Worm (Caenorhabditis elegans): ENCODE results near the gene Y54G2A.19.
"Not testable (repeated sequence)": the region's sequence is repeated elsewhere in the genome, so short reads cannot be mapped to it uniquely, and the experiment has no call there.

Y54G2A.19 gene

DNA sequence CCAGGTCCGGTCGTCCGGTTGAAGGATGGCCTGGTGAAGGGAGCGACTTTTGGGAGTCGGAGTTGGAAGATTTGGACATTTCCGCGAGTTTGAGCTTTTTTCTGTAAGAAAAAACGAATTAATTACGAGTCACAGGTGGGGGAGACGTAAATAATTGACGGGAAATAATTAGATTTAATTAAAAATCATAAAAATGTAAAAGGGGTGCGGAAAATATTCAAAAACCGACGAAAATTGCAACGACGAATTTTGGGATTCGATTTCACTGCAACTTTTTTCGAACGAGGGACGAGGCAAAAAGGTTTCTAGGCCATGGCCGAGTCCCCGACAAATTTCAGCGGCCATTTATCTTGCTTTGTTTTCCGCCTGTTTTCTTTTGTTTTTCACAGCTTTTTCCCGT is at the start of gene Y54G2A.19:
TSS of gene Y54G2A.19 (minus strand) at position 101 of the 400 bp plus-strand sequence.
- TF ChIP-seq med-1 (GFP tag; optimal IDR thresholded peaks at IDR 0.05; ENCODE audit: insufficient read depth); flt-1 (GFP tag; IDR thresholded peaks at IDR 0.05); ref-1 (GFP tag; conservative IDR thresholded peaks at IDR 0.05): not testable (repeated sequence)

DNA sequence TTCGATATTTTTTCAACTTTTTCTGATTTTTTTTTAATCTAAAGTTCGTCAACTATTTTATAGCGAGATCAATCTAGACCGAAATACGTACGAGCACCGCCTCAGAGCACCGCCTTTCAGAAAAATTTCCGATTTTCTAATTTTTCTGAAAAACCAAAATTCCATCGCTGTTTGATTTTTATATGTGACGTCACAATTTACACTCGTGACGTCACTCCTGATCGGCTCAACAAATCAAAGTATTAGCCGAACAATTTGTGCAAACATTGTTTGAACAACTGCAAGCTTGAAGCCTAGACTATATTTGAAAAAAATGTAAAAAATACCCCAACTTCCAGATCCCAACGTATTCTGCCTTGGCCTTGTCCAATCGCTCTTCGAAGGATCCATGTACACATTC is 40.7 kb upstream of the Y54G2A.19 start:
- TF ChIP-seq ztf-23 (GFP tag; IDR thresholded peaks at IDR 0.05) (no peak), ztf-29 (GFP tag; IDR thresholded peaks at IDR 0.05) (no peak), med-1 (GFP tag; optimal IDR thresholded peaks at IDR 0.05; ENCODE audit: insufficient read depth) (no peak), ref-1 (GFP tag; conservative IDR thresholded peaks at IDR 0.05) (no peak)

DNA sequence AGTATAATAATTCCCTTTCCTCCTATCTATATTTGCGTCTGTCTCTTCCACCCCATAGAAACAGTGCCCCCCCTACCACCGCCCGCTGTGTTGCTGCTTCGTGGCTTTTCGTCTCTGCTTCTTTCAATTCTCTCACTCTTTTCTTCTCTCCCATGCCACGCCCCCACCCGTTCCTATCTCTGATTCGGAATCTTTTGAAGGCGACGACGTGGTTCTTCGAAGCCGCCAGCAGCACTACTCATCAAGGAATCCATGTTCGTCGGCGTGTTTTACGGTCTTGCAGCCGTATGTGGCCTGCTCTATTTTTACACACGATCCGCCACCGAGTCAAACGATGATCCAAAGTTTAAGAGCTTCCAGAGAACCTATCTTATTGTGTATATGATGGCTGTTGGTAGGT is 36.7 kb upstream of the Y54G2A.19 start, which contains the start of gene samt-1:
TSS of gene samt-1 (plus strand) at position 176 of the 400 bp plus-strand sequence.
- no peak for TF ChIP-seq ref-1 (GFP tag; conservative IDR thresholded peaks at IDR 0.05)

DNA sequence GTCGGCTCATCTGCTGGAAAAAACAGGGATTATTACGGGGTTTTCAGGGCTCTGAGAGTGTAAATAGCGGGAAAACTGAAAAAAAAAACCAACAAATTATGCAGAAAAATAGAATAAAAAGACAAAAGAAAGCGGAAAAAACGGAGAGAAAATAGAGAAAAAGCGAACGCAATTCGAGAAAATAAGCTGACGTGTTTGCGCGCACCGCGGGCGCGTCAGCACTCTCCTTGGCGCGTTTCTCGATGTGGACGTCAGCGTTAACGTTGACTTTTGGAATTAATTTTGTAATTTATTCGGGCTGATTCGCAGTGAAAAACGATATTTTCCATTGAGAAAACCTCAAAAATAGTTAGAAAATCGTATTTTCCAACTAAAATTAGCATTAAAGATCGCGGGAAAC is 33.9 kb upstream of the Y54G2A.19 start, which contains the start of gene manf-1:
TSS of gene manf-1 (minus strand) at position 13 of the 400 bp plus-strand sequence.
- TF ChIP-seq T22C8.4 (GFP tag; IDR thresholded peaks at IDR 0.05) (no peak), ztf-29 (GFP tag; IDR thresholded peaks at IDR 0.05) (no peak), tab-1 (GFP tag; IDR thresholded peaks at IDR 0.05) (no peak), klf-2 (GFP tag; conservative IDR thresholded peaks at IDR 0.05) (no peak), flt-1 (GFP tag; IDR thresholded peaks at IDR 0.05) (no peak), cog-1 (tag; optimal IDR thresholded peaks at IDR 0.05) (no peak), ztf-23 (GFP tag; IDR thresholded peaks at IDR 0.05) (no peak), med-1 (GFP tag; optimal IDR thresholded peaks at IDR 0.05; ENCODE audit: insufficient read depth) (no peak), ref-1 (GFP tag; conservative IDR thresholded peaks at IDR 0.05) (no peak)

DNA sequence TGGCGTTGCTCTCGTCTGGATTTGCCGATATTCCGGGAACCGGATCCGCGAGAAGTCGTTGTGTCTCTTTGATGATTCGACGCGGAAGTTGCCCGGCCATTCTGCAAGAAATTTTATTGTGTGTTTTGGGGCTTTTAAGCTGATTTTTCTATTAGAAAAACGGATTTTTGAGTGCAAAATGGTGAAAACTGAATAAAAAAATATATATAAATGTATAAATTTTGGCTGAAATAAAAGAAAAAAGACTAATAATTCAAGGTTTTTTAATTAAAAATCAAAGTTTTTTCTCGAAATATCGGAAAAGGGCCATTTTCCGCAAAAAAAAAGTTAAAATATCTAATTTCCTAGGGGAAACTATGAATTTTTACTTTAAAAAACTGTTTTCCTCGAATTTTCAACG is 31.1 kb upstream of the Y54G2A.19 start, which contains the start of gene ubc-13:
TSS of gene ubc-13 (minus strand) at position 101 of the 400 bp plus-strand sequence.
- TF ChIP-seq tab-1 (GFP tag; IDR thresholded peaks at IDR 0.05) (no peak), ref-1 (GFP tag; conservative IDR thresholded peaks at IDR 0.05) (no peak), T22C8.4 (GFP tag; IDR thresholded peaks at IDR 0.05) (no peak), flt-1 (GFP tag; IDR thresholded peaks at IDR 0.05) (no peak)

DNA sequence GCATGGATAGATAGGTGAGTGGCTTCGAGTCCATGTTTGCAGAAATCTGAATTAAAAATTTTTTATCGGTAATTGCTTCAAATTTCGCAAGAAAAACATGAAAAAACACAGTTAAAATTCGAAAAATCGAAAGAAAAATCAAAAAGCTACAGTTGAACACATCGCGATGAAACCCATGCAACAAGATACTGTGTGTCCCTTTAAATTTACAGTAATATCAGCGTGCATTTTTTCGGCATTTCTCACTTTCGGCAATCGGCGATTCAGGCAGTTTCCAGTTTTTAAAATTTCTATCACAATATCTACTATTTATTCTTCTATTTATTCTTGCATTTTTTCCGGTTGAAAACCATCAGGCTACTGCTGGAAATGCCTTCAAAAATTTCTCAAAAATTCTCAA is 27.7 kb upstream of the Y54G2A.19 start, which contains the start of gene fbxc-45:
TSS of gene fbxc-45 (minus strand) at position 48 of the 400 bp plus-strand sequence.
- TF ChIP-seq ztf-23 (GFP tag; IDR thresholded peaks at IDR 0.05) (no peak), flt-1 (GFP tag; IDR thresholded peaks at IDR 0.05) (no peak), ref-1 (GFP tag; conservative IDR thresholded peaks at IDR 0.05) (no peak), ztf-29 (GFP tag; IDR thresholded peaks at IDR 0.05) (no peak), tab-1 (GFP tag; IDR thresholded peaks at IDR 0.05) (no peak), klf-2 (GFP tag; conservative IDR thresholded peaks at IDR 0.05) (no peak)

DNA sequence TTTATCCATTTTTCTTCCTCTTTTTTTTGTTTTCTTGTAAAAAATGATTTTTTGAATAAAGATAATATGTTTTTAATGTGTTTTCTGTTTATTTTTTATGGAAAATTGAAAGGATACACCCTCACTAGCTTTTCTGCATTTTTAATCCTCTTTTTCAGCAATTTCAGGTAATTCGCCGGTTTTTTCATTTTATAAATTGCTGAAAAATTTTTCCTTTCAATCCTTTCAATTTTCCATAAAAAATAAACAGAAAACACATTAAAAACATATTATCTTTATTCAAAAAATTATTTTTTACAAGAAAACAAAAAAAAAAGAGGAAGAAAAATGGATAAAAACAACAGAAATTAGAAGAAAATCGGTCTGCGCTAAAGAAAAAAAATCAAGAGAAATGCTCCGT is 23.2 kb upstream of the Y54G2A.19 start, which contains the start of gene Y54G2A.50:
TSS of gene Y54G2A.50 (plus strand) at position 301 of the 400 bp plus-strand sequence.
- not testable (repeated sequence) for TF ChIP-seq tab-1 (GFP tag; IDR thresholded peaks at IDR 0.05); flt-1 (GFP tag; IDR thresholded peaks at IDR 0.05); ref-1 (GFP tag; conservative IDR thresholded peaks at IDR 0.05)

DNA sequence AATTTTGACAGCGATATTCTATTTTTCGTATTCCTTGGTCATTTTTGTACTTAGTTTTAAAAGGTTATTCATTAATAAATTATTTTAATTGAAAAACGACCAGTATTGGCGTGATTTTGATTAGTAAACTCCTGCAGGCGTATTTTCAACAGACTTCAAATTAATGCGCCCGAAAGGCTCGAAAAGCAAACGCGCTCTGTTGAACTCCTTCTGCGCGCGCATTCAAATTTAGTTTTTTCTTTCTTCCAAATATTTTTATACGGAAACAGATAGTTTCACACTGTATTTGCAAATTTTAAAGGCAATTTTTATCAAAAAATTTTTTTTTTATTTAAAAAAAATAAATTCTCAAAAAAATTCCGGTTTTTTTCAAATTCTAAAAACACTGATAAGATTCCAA is 21.5 kb upstream of the Y54G2A.19 start:
- TF ChIP-seq ztf-23 (GFP tag; IDR thresholded peaks at IDR 0.05) (no peak), med-1 (GFP tag; optimal IDR thresholded peaks at IDR 0.05; ENCODE audit: insufficient read depth) (no peak), ztf-29 (GFP tag; IDR thresholded peaks at IDR 0.05) (no peak), T22C8.4 (GFP tag; IDR thresholded peaks at IDR 0.05) (no peak), ref-1 (GFP tag; conservative IDR thresholded peaks at IDR 0.05) (no peak)

DNA sequence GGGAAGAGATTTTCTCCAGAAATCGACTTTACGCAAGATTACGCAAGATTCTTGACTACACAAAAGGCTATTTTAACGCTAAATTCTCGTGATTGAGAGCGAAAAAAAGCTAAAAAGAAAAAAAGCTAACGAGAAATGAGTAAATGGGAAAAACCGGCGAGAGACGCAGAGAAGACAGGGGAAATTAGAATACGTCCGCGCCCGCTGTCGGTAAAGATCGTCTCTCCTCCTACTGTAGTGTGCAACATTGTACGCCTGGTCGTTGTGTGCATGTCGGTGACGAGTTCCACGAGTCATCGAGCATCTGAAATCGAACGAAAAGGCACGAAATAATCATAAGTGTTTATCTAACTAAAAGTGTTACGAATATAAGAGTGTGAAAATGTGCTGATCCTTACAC is 20.0 kb upstream of the Y54G2A.19 start:
- TF ChIP-seq cog-1 (tag; optimal IDR thresholded peaks at IDR 0.05) (no peak), flt-1 (GFP tag; IDR thresholded peaks at IDR 0.05) (no peak), klf-2 (GFP tag; conservative IDR thresholded peaks at IDR 0.05) (no peak), ztf-23 (GFP tag; IDR thresholded peaks at IDR 0.05) (no peak), ref-1 (GFP tag; conservative IDR thresholded peaks at IDR 0.05) (no peak), med-1 (GFP tag; optimal IDR thresholded peaks at IDR 0.05; ENCODE audit: insufficient read depth) (no peak)

DNA sequence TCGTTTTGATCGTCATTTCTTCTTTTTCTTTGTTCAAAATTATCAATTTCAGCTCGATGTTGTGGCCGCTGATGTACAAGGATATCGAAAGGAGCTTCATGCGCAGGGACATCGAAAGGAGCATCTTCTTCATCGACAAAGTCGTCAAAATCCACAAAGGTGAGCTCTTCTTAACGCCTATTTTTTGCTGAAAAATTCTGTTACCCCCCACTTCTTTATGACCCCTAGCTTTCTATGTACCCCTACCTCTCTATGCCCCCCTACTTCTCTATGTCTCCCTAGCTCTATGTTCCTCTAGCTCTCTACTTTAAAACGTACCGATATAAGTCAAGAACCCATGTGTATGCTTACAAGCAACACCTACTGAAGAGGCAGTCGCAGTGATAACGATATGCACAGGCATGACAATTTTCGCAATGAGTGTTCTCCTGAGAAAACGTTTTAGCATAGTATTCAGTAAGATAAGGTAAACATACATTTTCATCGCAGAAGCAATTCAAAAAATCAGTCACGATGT is 3.2 kb upstream of the Y54G2A.19 start, which contains the start of gene Y54G2A.36:
TSS of gene Y54G2A.36 (plus strand) at position 51 of the 517 bp plus-strand sequence.
- TF ChIP-seq T22C8.4 (GFP tag; IDR thresholded peaks at IDR 0.05) (no peak), ztf-23 (GFP tag; IDR thresholded peaks at IDR 0.05) (no peak), ztf-29 (GFP tag; IDR thresholded peaks at IDR 0.05) (no peak), med-1 (GFP tag; optimal IDR thresholded peaks at IDR 0.05; ENCODE audit: insufficient read depth) (no peak), tab-1 (GFP tag; IDR thresholded peaks at IDR 0.05) (no peak), flt-1 (GFP tag; IDR thresholded peaks at IDR 0.05) (no peak), klf-2 (GFP tag; conservative IDR thresholded peaks at IDR 0.05) (no peak), ref-1 (GFP tag; conservative IDR thresholded peaks at IDR 0.05) (no peak), cog-1 (tag; optimal IDR thresholded peaks at IDR 0.05) (no peak)

DNA sequence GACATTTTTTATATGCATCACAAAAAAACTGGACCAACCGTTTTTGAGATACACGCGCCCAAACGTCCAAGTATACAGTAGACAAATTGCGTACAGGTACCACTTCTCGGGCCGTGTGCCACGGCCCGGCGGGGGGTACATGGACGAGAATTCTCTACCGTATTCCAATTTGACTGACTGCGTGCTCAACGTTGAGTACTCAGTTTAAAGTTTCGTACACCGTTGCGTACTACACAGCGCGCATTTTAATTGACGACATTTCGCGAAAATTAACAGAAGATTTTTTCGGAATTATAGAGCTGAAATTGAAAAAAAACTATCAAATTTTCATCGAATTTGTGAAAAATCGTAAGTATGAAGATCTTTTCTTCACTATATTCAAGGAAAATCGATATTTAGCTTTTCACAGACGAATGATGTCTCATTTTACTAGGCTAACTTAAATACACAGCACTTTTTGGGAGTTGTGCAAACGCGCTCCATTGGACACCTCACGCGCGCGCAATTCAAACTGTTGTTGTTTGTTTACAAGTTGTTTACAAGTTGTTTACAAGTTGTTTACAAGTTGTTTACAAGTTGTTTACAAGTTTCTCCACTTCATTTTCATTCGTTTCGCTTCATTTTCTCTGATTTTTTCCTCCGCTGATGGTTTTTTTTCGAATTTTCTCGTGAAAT is 1.6 kb upstream of the Y54G2A.19 start:
- TF ChIP-seq cog-1 (tag; optimal IDR thresholded peaks at IDR 0.05), result peak; percentile 14

Data from whole organism, midembryonic.